Fruit fly (Drosophila melanogaster): ENCODE measurements around the gene CG42857.

Gene CG42857

DNA sequence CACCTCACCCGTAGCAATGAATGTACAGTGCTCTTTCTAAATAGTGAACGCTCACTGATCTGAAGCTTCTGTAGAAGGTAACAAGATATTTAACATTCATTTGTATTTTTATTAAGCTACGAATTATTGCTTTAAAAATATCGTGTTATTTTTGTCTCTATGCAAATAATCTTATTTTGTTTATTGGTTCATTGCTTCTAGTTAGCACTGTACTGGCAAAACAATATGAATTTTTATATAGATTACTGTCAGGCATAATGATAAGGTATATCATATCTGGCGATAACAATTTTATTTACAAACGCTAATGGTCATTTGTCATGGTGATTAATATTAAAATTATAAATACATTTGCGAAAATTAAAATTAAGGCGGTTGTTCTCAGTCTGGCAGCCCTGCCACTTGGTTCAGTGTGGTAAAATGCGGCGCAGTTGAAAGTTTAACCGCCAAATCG, 49.4 kb downstream of the CG42857 start, which contains the start of gene CG9471:
Gene CG9471 (minus strand): TSS at position 24 of the 454 bp plus-strand sequence.
- peak; percentile 97 for TF ChIP-seq CG7101 (tag; optimal IDR thresholded peaks at IDR 0.05)
- peak; percentile 84 for TF ChIP-seq pad (GFP tag; optimal IDR thresholded peaks at IDR 0.05)
- peak; percentile 98 for TF ChIP-seq CG33017 (tag; optimal IDR thresholded peaks at IDR 0.05)
- TF ChIP-seq Mnt (GFP tag; optimal IDR thresholded peaks at IDR 0.05) = peak; percentile 92
- TF ChIP-seq cic (GFP tag; optimal IDR thresholded peaks at IDR 0.05) = peak; percentile 94
- TF ChIP-seq CG14711 (tag; optimal IDR thresholded peaks at IDR 0.05) = peak; percentile 92
- TF ChIP-seq CG12768 (GFP tag; optimal IDR thresholded peaks at IDR 0.05) = peak; percentile 97
- peak; percentile 97 for TF ChIP-seq CG5204 (GFP tag; optimal IDR thresholded peaks at IDR 0.05)
- TF ChIP-seq CG1620 (GFP tag; optimal IDR thresholded peaks at IDR 0.05) = peak; percentile 95
- peak; percentile 98 for TF ChIP-seq bab1 (GFP tag; optimal IDR thresholded peaks at IDR 0.05)
- peak; percentile 94 for TF ChIP-seq CG7045 (GFP tag; optimal IDR thresholded peaks at IDR 0.05)
- peak; percentile 96 for TF ChIP-seq toe (GFP tag; optimal IDR thresholded peaks at IDR 0.05)
- peak; percentile 95 for TF ChIP-seq Hr96 (GFP tag; optimal IDR thresholded peaks at IDR 0.05)
- TF ChIP-seq Clk (GFP tag; optimal IDR thresholded peaks at IDR 0.05) = peak; percentile 91
- TF ChIP-seq Crg-1 (GFP tag; optimal IDR thresholded peaks at IDR 0.05) = peak; percentile 88
- peak; percentile 88 for TF ChIP-seq ovo (GFP tag; optimal IDR thresholded peaks at IDR 0.05)
- TF ChIP-seq cnc (optimal IDR thresholded peaks at IDR 0.05) = no peak
- peak; percentile 96 for TF ChIP-seq CG11617 (GFP tag; optimal IDR thresholded peaks at IDR 0.05)
- TF ChIP-seq kay (GFP tag; ENCODE audit: borderline replicate concordance) = no peak
- TF ChIP-seq tj (GFP tag; optimal IDR thresholded peaks at IDR 0.05) = peak; percentile 78
